Worm (Caenorhabditis elegans) whole organism, late embryonic: Measurements from ENCODE around the gene ric-4.

Experiments used
- T23F11.4 ChIP-seq: fragments of 200-800 bp; sonication (Bioruptor generic); optimal IDR thresholded peaks from 2 replicates; lab custom pipeline; 2018; ENCODE audit warnings: mild to moderate bottlenecking, missing genetic modification characterization, missing compliant biosample characterization
- ahr-1 ChIP-seq: sonication (generic microtip); optimal IDR thresholded peaks from 2 replicates; lab custom pipeline; 2016; ENCODE audit warnings: missing genetic modification characterization, missing compliant biosample characterization
- ceh-18 ChIP-seq: sonication (generic microtip); optimal IDR thresholded peaks from 2 replicates; lab custom pipeline; 2016; ENCODE audit warnings: missing genetic modification characterization, missing compliant biosample characterization
- dmd-4 ChIP-seq: sonication (generic microtip); optimal IDR thresholded peaks from 2 replicates; lab custom pipeline; 2016; ENCODE audit warnings: borderline replicate concordance, missing genetic modification characterization, missing compliant biosample characterization
- hlh-8 ChIP-seq: sonication (generic microtip); optimal IDR thresholded peaks from 2 replicates; lab custom pipeline; 2016; ENCODE audit warnings: missing genotype, missing genetic modification characterization, missing compliant biosample characterization
- nhr-232 ChIP-seq: sonication (generic microtip); optimal IDR thresholded peaks from 2 replicates; lab custom pipeline; 2016; ENCODE audit warnings: missing genetic modification characterization, missing compliant biosample characterization
- tbx-2 ChIP-seq: sonication (generic microtip); optimal IDR thresholded peaks from 2 replicates; lab custom pipeline; 2016; ENCODE audit warnings: missing genetic modification characterization, missing compliant biosample characterization
- unc-42 ChIP-seq: sonication (generic microtip); optimal IDR thresholded peaks from 2 replicates; lab custom pipeline; 2016; ENCODE audit warnings: missing genotype, missing genetic modification characterization, missing compliant biosample characterization
- unc-86 ChIP-seq: sonication (generic microtip); optimal IDR thresholded peaks from 2 replicates; lab custom pipeline; 2016; ENCODE audit warnings: missing genetic modification characterization, missing compliant biosample characterization

ce11 chrV:10227333-10227732 lies 42.8 kb downstream of the ric-4 start, which contains the start of gene ttr-19:
- no peak for TF ChIP-seq T23F11.4
- TF ChIP-seq dmd-4 (tag; lab: Kevin White, UChicago): no peak
- TF ChIP-seq unc-42 (tag; lab: Kevin White, UChicago): no peak
- TF ChIP-seq ceh-18: no peak
- TF ChIP-seq tbx-2 (tag; lab: Kevin White, UChicago): no peak
- TF ChIP-seq ahr-1 (tag; lab: Kevin White, UChicago): no peak
- TF ChIP-seq nhr-232 (tag; lab: Kevin White, UChicago): no peak
- no peak for TF ChIP-seq hlh-8 (tag; lab: Kevin White, UChicago)
- no peak for TF ChIP-seq unc-86 (tag; lab: Kevin White, UChicago)
